Worm (Caenorhabditis elegans) whole organism, young adult: Measurements from ENCODE around the gene acr-8.

Experiments used
- C06A6.2 ChIP-seq: fragments of 200-800 bp; sonication (Bioruptor generic); conservative IDR thresholded peaks from 2 replicates; pipeline ENCODE4 v1.3.6; 2022; ENCODE audit warnings: missing genetic modification characterization, missing compliant biosample characterization
- F10E7.11 ChIP-seq: sonication (generic microtip); optimal IDR thresholded peaks from 2 replicates; lab custom pipeline; 2017; ENCODE audit warnings: mild to moderate bottlenecking, missing genetic modification characterization, moderate library complexity, missing compliant biosample characterization
- F22D6.2 ChIP-seq: sonication (generic microtip); optimal IDR thresholded peaks from 2 replicates; lab custom pipeline; 2016; ENCODE audit warnings: mild to moderate bottlenecking, missing genetic modification characterization, missing compliant biosample characterization
- F23B12.7 ChIP-seq: sonication (generic microtip); optimal IDR thresholded peaks from 2 replicates; lab custom pipeline; 2017; ENCODE audit warnings: missing genetic modification characterization, mild to moderate bottlenecking, missing compliant biosample characterization, antibody characterized with exemption, moderate library complexity; ENCODE audit not compliant: insufficient read depth
- F37B4.10 ChIP-seq: fragments of 200-800 bp; sonication (Bioruptor generic); IDR thresholded peaks from 2 replicates; pipeline ENCODE4 v1.3.6; 2022; ENCODE audit warnings: missing genetic modification characterization, missing compliant biosample characterization
- F39B2.1 ChIP-seq: fragments of 200-800 bp; sonication (Bioruptor generic); IDR thresholded peaks from 2 replicates; pipeline ENCODE4 v1.3.6; 2022; ENCODE audit warnings: missing genetic modification reagents, missing genetic modification characterization, missing compliant biosample characterization
- K11D2.4 ChIP-seq: fragments of 200-800 bp; sonication (Bioruptor generic); IDR thresholded peaks from 2 replicates; pipeline ENCODE4 v1.3.6; 2022; ENCODE audit warnings: missing genetic modification reagents, missing genetic modification characterization, missing compliant biosample characterization
- T07F8.4 ChIP-seq: sonication (generic microtip); optimal IDR thresholded peaks from 2 replicates; lab custom pipeline; 2016; ENCODE audit warnings: mild to moderate bottlenecking, missing genetic modification characterization, moderate library complexity, missing compliant biosample characterization
- Y53F4B.3 ChIP-seq: fragments of 200-800 bp; sonication (Bioruptor generic); IDR thresholded peaks from 2 replicates; pipeline ENCODE4 v1.3.6; 2022; ENCODE audit warnings: missing genetic modification reagents, missing genetic modification characterization, missing compliant biosample characterization
- Y95B8A.8 ChIP-seq: fragments of 200-800 bp; sonication (Bioruptor generic); IDR thresholded peaks from 2 replicates; pipeline ENCODE4 v1.3.6; 2022; ENCODE audit warnings: missing genetic modification reagents, missing genetic modification characterization, missing compliant biosample characterization
- ZK185.1 ChIP-seq: sonication (generic microtip); optimal IDR thresholded peaks from 2 replicates; lab custom pipeline; 2016; ENCODE audit warnings: mild to moderate bottlenecking, missing genetic modification characterization, missing compliant biosample characterization; ENCODE audit not compliant: poor library complexity, severe bottlenecking
- aptf-2 ChIP-seq: fragments of 200-800 bp; sonication (Bioruptor generic); conservative IDR thresholded peaks from 2 replicates; pipeline ENCODE4 v1.3.6; 2022; ENCODE audit warnings: missing genetic modification reagents, missing genetic modification characterization, missing compliant biosample characterization
- attf-5 ChIP-seq: fragments of 200-800 bp; sonication (Bioruptor generic); optimal IDR thresholded peaks from 2 replicates; lab custom pipeline; 2018; ENCODE audit warnings: mild to moderate bottlenecking, missing genetic modification characterization, missing compliant biosample characterization
- attf-6 ChIP-seq: fragments of 200-800 bp; sonication (Bioruptor generic); IDR thresholded peaks from 2 replicates; pipeline ENCODE4 v1.3.6; 2022; ENCODE audit warnings: missing genetic modification reagents, missing genetic modification characterization, missing compliant biosample characterization
- ccch-3 ChIP-seq: fragments of 200-800 bp; sonication (Bioruptor generic); optimal IDR thresholded peaks from 2 replicates; lab custom pipeline; 2018; ENCODE audit warnings: mild to moderate bottlenecking, missing genetic modification characterization, missing compliant biosample characterization
- cebp-1 ChIP-seq, 2 experiments: fragments of 200-800 bp in 1 of 2; sonication (Bioruptor generic) in 1 of 2; sonication (generic microtip) in 1 of 2; IDR thresholded peaks in 1 of 2; optimal IDR thresholded peaks in 1 of 2; 2 replicates each; pipeline versions ENCODE4 v1.3.6 to Lab custom; 2017 to 2022; ENCODE audit warnings: missing compliant biosample characterization in 2 of 2, missing genetic modification characterization in 2 of 2, mild to moderate bottlenecking in 1 of 2, missing genetic modification reagents in 1 of 2, moderate library complexity in 1 of 2
- ceh-27 ChIP-seq: fragments of 200-800 bp; sonication (Bioruptor generic); optimal IDR thresholded peaks from 2 replicates; lab custom pipeline; 2018; ENCODE audit warnings: mild to moderate bottlenecking, missing genetic modification characterization, moderate library complexity, missing compliant biosample characterization
- ceh-40 ChIP-seq: fragments of 200-800 bp; sonication (Bioruptor generic); IDR thresholded peaks from 2 replicates; pipeline ENCODE4 v1.3.6; 2022; ENCODE audit warnings: missing genetic modification characterization, missing compliant biosample characterization
- chd-7 ChIP-seq: sonication (generic microtip); optimal IDR thresholded peaks from 2 replicates; lab custom pipeline; 2016; ENCODE audit warnings: mild to moderate bottlenecking, missing genetic modification characterization, moderate library complexity, missing compliant biosample characterization
- dox-1 ChIP-seq: fragments of 200-800 bp; sonication (Bioruptor generic); IDR thresholded peaks from 2 replicates; pipeline ENCODE4 v1.3.6; 2022; ENCODE audit warnings: missing genetic modification reagents, missing genetic modification characterization, missing compliant biosample characterization
- dpff-1 ChIP-seq: sonication (generic microtip); optimal IDR thresholded peaks from 2 replicates; lab custom pipeline; 2017; ENCODE audit warnings: mild to moderate bottlenecking, missing genetic modification characterization, missing compliant biosample characterization
- efl-1 ChIP-seq: fragments of 150-350 bp; optimal IDR thresholded peaks from 2 replicates; lab custom pipeline; 2014; ENCODE audit warnings: missing biosample characterization, missing genetic modification reagents, missing genetic modification characterization
- him-1 ChIP-seq: sonication (generic microtip); optimal IDR thresholded peaks from 2 replicates; lab custom pipeline; 2016; ENCODE audit warnings: missing genotype, missing genetic modification reagents, missing genetic modification characterization, missing compliant biosample characterization
- hlh-12 ChIP-seq: sonication (generic microtip); optimal IDR thresholded peaks from 2 replicates; lab custom pipeline; 2016; ENCODE audit warnings: missing genetic modification characterization, missing compliant biosample characterization
- hlh-26 ChIP-seq: fragments of 200-800 bp; sonication (Bioruptor generic); conservative IDR thresholded peaks from 2 replicates; pipeline ENCODE4 v1.3.6; 2022; ENCODE audit warnings: missing genetic modification reagents, missing genetic modification characterization, missing compliant biosample characterization
- hmg-1.2 ChIP-seq: fragments of 200-800 bp; sonication (Bioruptor generic); IDR thresholded peaks from 2 replicates; pipeline ENCODE4 v1.3.6; 2022; ENCODE audit warnings: missing genetic modification reagents, missing genetic modification characterization, missing compliant biosample characterization
- let-526 ChIP-seq: fragments of 200-800 bp; sonication (Bioruptor generic); IDR thresholded peaks from 2 replicates; pipeline ENCODE4 v1.3.6; 2022; ENCODE audit warnings: missing genetic modification reagents, missing genetic modification characterization, missing compliant biosample characterization
- lin-54 ChIP-seq: fragments of 200-800 bp; sonication (Bioruptor generic); optimal IDR thresholded peaks from 2 replicates; lab custom pipeline; 2018; ENCODE audit warnings: mild to moderate bottlenecking, missing genetic modification characterization, missing compliant biosample characterization
- lsl-1 ChIP-seq: fragments of 200-800 bp; sonication (Bioruptor generic); optimal IDR thresholded peaks from 2 replicates; lab custom pipeline; 2018; ENCODE audit warnings: mild to moderate bottlenecking, missing genetic modification characterization, moderate library complexity, missing compliant biosample characterization
- mcd-1 ChIP-seq: fragments of 200-800 bp; sonication (Bioruptor generic); IDR thresholded peaks from 2 replicates; pipeline ENCODE4 v1.3.6; 2022; ENCODE audit warnings: missing genetic modification reagents, missing genetic modification characterization, missing compliant biosample characterization
- nfya-2 ChIP-seq: fragments of 200-800 bp; sonication (Bioruptor generic); IDR thresholded peaks from 2 replicates; pipeline ENCODE4 v1.3.6; 2022; ENCODE audit warnings: missing genetic modification reagents, missing genetic modification characterization, missing compliant biosample characterization
- nhr-120 ChIP-seq: fragments of 200-800 bp; sonication (Bioruptor generic); IDR thresholded peaks from 2 replicates; pipeline ENCODE4 v1.3.6; 2022; ENCODE audit warnings: missing genetic modification characterization, missing compliant biosample characterization
- nhr-80 ChIP-seq: sonication (generic microtip); optimal IDR thresholded peaks from 2 replicates; lab custom pipeline; 2016; ENCODE audit warnings: missing genetic modification characterization, missing compliant biosample characterization
- pbrm-1 ChIP-seq: fragments of 200-800 bp; sonication (Bioruptor generic); IDR thresholded peaks from 2 replicates; pipeline ENCODE4 v1.3.6; 2022; ENCODE audit warnings: missing genetic modification reagents, missing genetic modification characterization, missing compliant biosample characterization
- rcor-1 ChIP-seq: fragments of 200-800 bp; sonication (Bioruptor generic); IDR thresholded peaks from 2 replicates; pipeline ENCODE4 v1.3.6; 2022; ENCODE audit warnings: missing genetic modification reagents, missing genetic modification characterization, missing compliant biosample characterization
- snpc-1.3 ChIP-seq: sonication (generic microtip); optimal IDR thresholded peaks from 2 replicates; lab custom pipeline; 2017; ENCODE audit warnings: missing genetic modification characterization, mild to moderate bottlenecking, missing compliant biosample characterization, antibody characterized with exemption, moderate library complexity, missing genotype, missing genetic modification reagents; ENCODE audit not compliant: insufficient read depth
- snpc-4 ChIP-seq, 5 experiments: fragments of 150-350 bp in 1 of 5; sonication (generic microtip) in 4 of 5; optimal IDR thresholded peaks; 2 replicates each; lab custom pipeline; 2014 to 2018; ENCODE audit warnings: missing genetic modification characterization in 5 of 5, missing biosample characterization in 3 of 5, antibody characterized with exemption in 2 of 5, mild to moderate bottlenecking in 2 of 5, missing compliant biosample characterization in 2 of 5, missing genotype in 2 of 5, moderate library complexity in 2 of 5, missing genetic modification reagents in 1 of 5
- tbp1 ChIP-seq: fragments of 200-800 bp; sonication (Bioruptor generic); optimal IDR thresholded peaks from 2 replicates; lab custom pipeline; 2018; ENCODE audit warnings: mild to moderate bottlenecking, missing genetic modification characterization, missing compliant biosample characterization
- tlf-1 ChIP-seq: fragments of 200-800 bp; sonication (Bioruptor generic); optimal IDR thresholded peaks from 2 replicates; lab custom pipeline; 2018; ENCODE audit warnings: mild to moderate bottlenecking, missing genetic modification characterization, missing compliant biosample characterization
- unc-130 ChIP-seq: sonication (generic microtip); optimal IDR thresholded peaks from 2 replicates; lab custom pipeline; 2016; ENCODE audit warnings: missing genetic modification reagents, missing genetic modification characterization, missing compliant biosample characterization
- unc-62 ChIP-seq: fragments of 150-350 bp; optimal IDR thresholded peaks from 2 replicates; lab custom pipeline; 2014; ENCODE audit warnings: missing biosample characterization, missing genetic modification reagents, missing genetic modification characterization
- ztf-18 ChIP-seq: sonication (generic microtip); optimal IDR thresholded peaks from 2 replicates; lab custom pipeline; 2016; ENCODE audit warnings: missing genotype, mild to moderate bottlenecking, missing genetic modification characterization, missing compliant biosample characterization
- ztf-22 ChIP-seq: fragments of 200-800 bp; sonication (Bioruptor generic); optimal IDR thresholded peaks from 2 replicates; lab custom pipeline; 2018; ENCODE audit warnings: mild to moderate bottlenecking, missing genetic modification characterization, moderate library complexity, missing compliant biosample characterization
- ztf-25 ChIP-seq: fragments of 200-800 bp; sonication (Bioruptor generic); IDR thresholded peaks from 2 replicates; pipeline ENCODE4 v1.3.6; 2022; ENCODE audit warnings: missing genetic modification reagents, missing genetic modification characterization, missing compliant biosample characterization

The acr-8 gene

ce11 chrX:10410539-10410938, 2.0 kb upstream of the acr-8 start:
- TF ChIP-seq C06A6.2 (GFP tag; lab: Robert Waterston, UW) = no peak
- no peak for TF ChIP-seq ztf-22 (GFP tag; lab: Kevin White, UChicago)
- TF ChIP-seq F39B2.1 = no peak
- TF ChIP-seq nfya-2 (GFP tag; lab: Robert Waterston, UW) = no peak
- no peak for TF ChIP-seq unc-62 (GFP tag; lab: Kevin White, UChicago)
- TF ChIP-seq Y95B8A.8 (GFP tag; lab: Robert Waterston, UW) = no peak
- no peak for TF ChIP-seq tbp1 (GFP tag; lab: Kevin White, UChicago)
- TF ChIP-seq ztf-25 (GFP tag; lab: Robert Waterston, UW) = no peak
- no peak for TF ChIP-seq ccch-3 (GFP tag; lab: Kevin White, UChicago)
- TF ChIP-seq lin-54 (GFP tag; lab: Kevin White, UChicago) = no peak
- no peak for TF ChIP-seq pbrm-1 (GFP tag; lab: Robert Waterston, UW)
- no peak for TF ChIP-seq ZK185.1 (tag; lab: Kevin White, UChicago)
- no peak for TF ChIP-seq hmg-1.2 (GFP tag; lab: Robert Waterston, UW)
- no peak for TF ChIP-seq attf-6 (GFP tag; lab: Robert Waterston, UW)

- no peak for TF ChIP-seq T07F8.4 (tag; lab: Kevin White, UChicago)
- no peak for TF ChIP-seq Y53F4B.3
- TF ChIP-seq nhr-80 (tag; lab: Kevin White, UChicago) = peak; percentile 42
- TF ChIP-seq ztf-25 (GFP tag; lab: Robert Waterston, UW) = no peak
- no peak for TF ChIP-seq hlh-26 (GFP tag; lab: Robert Waterston, UW)
- no peak for TF ChIP-seq ceh-40 (GFP tag; lab: Robert Waterston, UW)
- no peak for TF ChIP-seq him-1 (tag; lab: Kevin White, UChicago)
- no peak for TF ChIP-seq nfya-2 (GFP tag; lab: Robert Waterston, UW)
- TF ChIP-seq hlh-12 = no peak
- TF ChIP-seq aptf-2 (GFP tag; lab: Robert Waterston, UW) = peak; percentile 94
- no peak for TF ChIP-seq snpc-1.3 (tag; lab: Kevin White, UChicago)
- TF ChIP-seq F10E7.11 (tag; lab: Kevin White, UChicago) = no peak
- TF ChIP-seq F37B4.10 (GFP tag; lab: Robert Waterston, UW) = no peak
- no peak for TF ChIP-seq nhr-120
- TF ChIP-seq dpff-1 (tag; lab: Kevin White, UChicago) = no peak
- no peak for TF ChIP-seq ztf-18 (tag; lab: Kevin White, UChicago)
- 0 out of 2 replicates have a peak, but pooled peaks have one; percentile 14 for TF ChIP-seq mcd-1 (GFP tag; lab: Robert Waterston, UW)
- no peak for TF ChIP-seq snpc-4 (GFP tag; optimal IDR thresholded peaks at IDR 0.05; lab: Kevin White, UChicago)
- TF ChIP-seq snpc-4 (tag; optimal IDR thresholded peaks at IDR 0.05; lab: Kevin White, UChicago) = peak in 1 of 4 experiments; percentile 38
- peak; percentile 5 for TF ChIP-seq ceh-27 (GFP tag; lab: Kevin White, UChicago)
- no peak for TF ChIP-seq let-526
- TF ChIP-seq pbrm-1 (GFP tag; lab: Robert Waterston, UW) = 0 out of 2 replicates have a peak, but pooled peaks have one; percentile 11
- TF ChIP-seq tlf-1 (GFP tag; lab: Kevin White, UChicago) = no peak
- TF ChIP-seq chd-7 (tag; lab: Kevin White, UChicago) = no peak
- TF ChIP-seq F23B12.7 (tag; lab: Kevin White, UChicago) = no peak
- TF ChIP-seq F22D6.2 (tag; lab: Kevin White, UChicago) = no peak
- peak; percentile 50; the same call in 1 of the 2 replicates for TF ChIP-seq dox-1 (GFP tag; lab: Robert Waterston, UW)
- no peak for TF ChIP-seq unc-130
- peak; percentile 27 for TF ChIP-seq ZK185.1 (tag; lab: Kevin White, UChicago)
- TF ChIP-seq hmg-1.2 (GFP tag; lab: Robert Waterston, UW) = peak; percentile 38; the same call in 1 of the 2 replicates
- no peak for TF ChIP-seq K11D2.4 (GFP tag; lab: Robert Waterston, UW)
- no peak for TF ChIP-seq lsl-1
- peak; percentile 39 for TF ChIP-seq efl-1 (GFP tag; lab: Kevin White, UChicago)
- 0 out of 2 replicates have a peak, but pooled peaks have one; percentile 8 for TF ChIP-seq rcor-1 (GFP tag; lab: Robert Waterston, UW)
- peak; percentile 95 for TF ChIP-seq cebp-1 (GFP tag; IDR thresholded peaks at IDR 0.05; lab: Robert Waterston, UW)
- peak; percentile 97 for TF ChIP-seq cebp-1 (tag; optimal IDR thresholded peaks at IDR 0.05; lab: Kevin White, UChicago)
- peak; percentile 71 for TF ChIP-seq attf-5
- no peak for TF ChIP-seq ccch-3 (GFP tag; lab: Kevin White, UChicago)
Measured at ce11 chrX:10419743-10420142, 7.2 kb downstream of the acr-8 start, which contains the start of gene cdk-11.2. TSS of gene cdk-11.2 (minus strand) at chrX:10419765.
